Worm (Caenorhabditis elegans) whole organism, L1 larva: Measurements from ENCODE around the gene mxl-2.

Source experiments
- fkh-4 ChIP-seq: sonication (generic microtip); optimal IDR thresholded peaks from 2 replicates; lab custom pipeline; 2016; ENCODE audit warnings: missing compliant biosample characterization, missing genetic modification characterization, borderline replicate concordance
- fkh-8 ChIP-seq: sonication (generic microtip); optimal IDR thresholded peaks from 2 replicates; lab custom pipeline; 2016; ENCODE audit warnings: mild to moderate bottlenecking, missing genetic modification characterization, missing compliant biosample characterization
- fos-1 ChIP-seq: fragments of 150-350 bp; optimal IDR thresholded peaks from 2 replicates; lab custom pipeline; 2014; ENCODE audit warnings: missing biosample characterization, missing genetic modification characterization
- lsy-2 ChIP-seq, 2 experiments: fragments of 150-350 bp; optimal IDR thresholded peaks; 2 replicates each; lab custom pipeline; 2014; ENCODE audit warnings: missing biosample characterization in 2 of 2, missing genetic modification characterization in 2 of 2
- nhr-28 ChIP-seq: fragments of 150-350 bp; optimal IDR thresholded peaks from 2 replicates; lab custom pipeline; 2014; ENCODE audit warnings: missing biosample characterization, missing genetic modification characterization
- tbx-2 ChIP-seq: sonication (generic microtip); optimal IDR thresholded peaks from 2 replicates; lab custom pipeline; 2016; ENCODE audit warnings: missing genetic modification characterization, missing compliant biosample characterization

ce11 chrIII:164775-165174 is 23.2 kb downstream of the mxl-2 start, which contains the start of gene F40G9.8:
- TF ChIP-seq fos-1 (tag; lab: Kevin White, UChicago) (no peak), nhr-28 (tag; lab: Kevin White, UChicago) (no peak), tbx-2 (tag; lab: Kevin White, UChicago) (no peak), fkh-8 (tag; lab: Kevin White, UChicago) (no peak), fkh-4 (tag; lab: Kevin White, UChicago) (no peak), lsy-2 (tag; optimal IDR thresholded peaks at IDR 0.05; lab: Kevin White, UChicago) (no peak)
